In genomic region chrX:16723203-16724173, dm6 we compare ENCODE assay signal across 2 fruit fly cellular contexts.
TF ChIP-seq lines count a peak whose summit lies in the region.

No protein-coding gene starts in this region.

TF ChIP-seq in whole organism, embryonic, 481 proteins besides CTCF, POLR2A, EP300 and RAD21 (continued from another document and continues in another):
- peak; percentile 52 for TF ChIP-seq CG11723 (GFP tag; optimal IDR thresholded peaks at IDR 0.05; lab: Kevin White, UChicago)
- TF ChIP-seq CG3065 (GFP tag; optimal IDR thresholded peaks at IDR 0.05; lab: Kevin White, UChicago), result no peak
- no peak for TF ChIP-seq ac (GFP tag; optimal IDR thresholded peaks at IDR 0.05; lab: Kevin White, UChicago)
- peak; percentile 30 for TF ChIP-seq kah (GFP tag; optimal IDR thresholded peaks at IDR 0.05; lab: Kevin White, UChicago)
- TF ChIP-seq CG13775 (GFP tag; optimal IDR thresholded peaks at IDR 0.05; lab: Kevin White, UChicago), result peak; percentile 67
- TF ChIP-seq CG17328 (GFP tag; IDR thresholded peaks at IDR 0.05; lab: Robert Waterston, UW), result peak; percentile 76
- peak; percentile 75 for TF ChIP-seq Rfx (GFP tag; IDR thresholded peaks at IDR 0.05; lab: Robert Waterston, UW)
- TF ChIP-seq CG13123 (GFP tag; optimal IDR thresholded peaks at IDR 0.05; lab: Kevin White, UChicago), result peak; percentile 17
- TF ChIP-seq CG34422 (GFP tag; IDR thresholded peaks at IDR 0.05; lab: Robert Waterston, UW), result peak; percentile 67; the same call in 2 of the 3 replicates
- TF ChIP-seq Hr78 (GFP tag; optimal IDR thresholded peaks at IDR 0.05; lab: Kevin White, UChicago), result peak in 1 of 2 experiments; percentile 49
- no peak for TF ChIP-seq Lpt (GFP tag; optimal IDR thresholded peaks at IDR 0.05; lab: Kevin White, UChicago)
- peak; percentile 30 for TF ChIP-seq Mes4 (GFP tag; optimal IDR thresholded peaks at IDR 0.05; lab: Kevin White, UChicago)
- TF ChIP-seq sr (GFP tag; IDR thresholded peaks at IDR 0.05; lab: Robert Waterston, UW), result peak; percentile 39; the same call in 1 of the 3 replicates
- peak; percentile 91 for TF ChIP-seq gem (tag; optimal IDR thresholded peaks at IDR 0.05; lab: Kevin White, UChicago)
- peak in 1 of 2 experiments; percentile 81 for TF ChIP-seq bsh (GFP tag; optimal IDR thresholded peaks at IDR 0.05; lab: Kevin White, UChicago)
- no peak for TF ChIP-seq BEAF-32 (GFP tag; optimal IDR thresholded peaks at IDR 0.05; lab: Kevin White, UChicago)
- peak; percentile 69 for TF ChIP-seq CG12219 (GFP tag; optimal IDR thresholded peaks at IDR 0.05; lab: Kevin White, UChicago)
- no peak for TF ChIP-seq CG14860 (GFP tag; IDR thresholded peaks at IDR 0.05; lab: Robert Waterston, UW; ENCODE audit: partially characterized antibody)
- TF ChIP-seq CG2199 (GFP tag; IDR thresholded peaks at IDR 0.05; lab: Robert Waterston, UW), result no peak
- no peak for TF ChIP-seq toy (GFP tag; IDR thresholded peaks at IDR 0.05; lab: Robert Waterston, UW)
- TF ChIP-seq CG2129 (GFP tag; IDR thresholded peaks at IDR 0.05; lab: Robert Waterston, UW; ENCODE audit: partially characterized antibody), result no peak
- TF ChIP-seq Ssrp (tag; optimal IDR thresholded peaks at IDR 0.05; lab: Kevin White, UChicago), result peak; percentile 79
- TF ChIP-seq CG10979 (tag; optimal IDR thresholded peaks at IDR 0.05; lab: Kevin White, UChicago), result peak; percentile 65
- peak; percentile 56 for TF ChIP-seq Hand (GFP tag; optimal IDR thresholded peaks at IDR 0.05; lab: Kevin White, UChicago)
- TF ChIP-seq CG10431 (GFP tag; optimal IDR thresholded peaks at IDR 0.05; lab: Kevin White, UChicago), result peak; percentile 21
- peak; percentile 61 for TF ChIP-seq fd96Cb (tag; optimal IDR thresholded peaks at IDR 0.05; lab: Kevin White, UChicago)
- no peak for TF ChIP-seq CG15696 (tag; optimal IDR thresholded peaks at IDR 0.05; lab: Kevin White, UChicago)
- peak; percentile 69 to 72 for TF ChIP-seq dpn (GFP tag; optimal IDR thresholded peaks at IDR 0.05; lab: Kevin White, UChicago)
- no peak for TF ChIP-seq CG14014 (GFP tag; IDR thresholded peaks at IDR 0.05; lab: Robert Waterston, UW)
- peak; percentile 78 for TF ChIP-seq seq (GFP tag; IDR thresholded peaks at IDR 0.05; lab: Robert Waterston, UW)
- no peak for TF ChIP-seq TFAM (GFP tag; optimal IDR thresholded peaks at IDR 0.05; lab: Kevin White, UChicago)
- TF ChIP-seq Atf6 (GFP tag; IDR thresholded peaks at IDR 0.05; lab: Robert Waterston, UW), result peak; percentile 72; the same call in 1 of the 2 replicates
- peak; percentile 71 for TF ChIP-seq mam (GFP tag; optimal IDR thresholded peaks at IDR 0.05; lab: Kevin White, UChicago)
- TF ChIP-seq CG10959 (GFP tag; IDR thresholded peaks at IDR 0.05; lab: Robert Waterston, UW), result 0 out of 2 replicates have a peak, but pooled peaks have one; percentile 24
- TF ChIP-seq dysf (GFP tag; IDR thresholded peaks at IDR 0.05; lab: Robert Waterston, UW), result peak; percentile 81
- TF ChIP-seq sob (GFP tag; IDR thresholded peaks at IDR 0.05; lab: Robert Waterston, UW), result peak; percentile 56; the same call in 1 of the 2 replicates
- peak; percentile 43 for TF ChIP-seq CG30431 (GFP tag; optimal IDR thresholded peaks at IDR 0.05; lab: Kevin White, UChicago)
- no peak for TF ChIP-seq Sry-δ (GFP tag; optimal IDR thresholded peaks at IDR 0.05; lab: Kevin White, UChicago)
- peak; percentile 13 for TF ChIP-seq trem (tag; optimal IDR thresholded peaks at IDR 0.05; lab: Kevin White, UChicago)
- peak; percentile 89 for TF ChIP-seq grau (tag; optimal IDR thresholded peaks at IDR 0.05; lab: Kevin White, UChicago)
- 0 out of 3 replicates have a peak, but pooled peaks have one; percentile 17 for TF ChIP-seq CG34224 (GFP tag; IDR thresholded peaks at IDR 0.05; lab: Robert Waterston, UW; ENCODE audit: partially characterized antibody)
- peak; percentile 41; the same call in 1 of the 2 replicates for TF ChIP-seq klu (GFP tag; IDR thresholded peaks at IDR 0.05; lab: Robert Waterston, UW)
- peak; percentile 28; the same call in 1 of the 2 replicates for TF ChIP-seq CG4404 (GFP tag; IDR thresholded peaks at IDR 0.05; lab: Robert Waterston, UW)
- TF ChIP-seq onecut (GFP tag; IDR thresholded peaks at IDR 0.05; lab: Robert Waterston, UW), result peak; percentile 70
- TF ChIP-seq CG15269 (tag; optimal IDR thresholded peaks at IDR 0.05; lab: Kevin White, UChicago), result peak; percentile 84
- TF ChIP-seq CG17568 (GFP tag; optimal IDR thresholded peaks at IDR 0.05; lab: Kevin White, UChicago), result peak; percentile 72
- no peak for TF ChIP-seq HLH4C (GFP tag; IDR thresholded peaks at IDR 0.05; lab: Robert Waterston, UW; ENCODE audit: partially characterized antibody)
- TF ChIP-seq rib (GFP tag; IDR thresholded peaks at IDR 0.05; lab: Robert Waterston, UW), result 0 out of 2 replicates have a peak, but pooled peaks have one; percentile 13
- no peak for TF ChIP-seq Sin3A (optimal IDR thresholded peaks at IDR 0.05; lab: Kevin White, UChicago)
- peak; percentile 60 for TF ChIP-seq ttk (GFP tag; IDR thresholded peaks at IDR 0.05; lab: Robert Waterston, UW)
- TF ChIP-seq Ada2b (GFP tag; IDR thresholded peaks at IDR 0.05; lab: Robert Waterston, UW), result peak; percentile 73
- TF ChIP-seq sisA (GFP tag; IDR thresholded peaks at IDR 0.05; lab: Robert Waterston, UW), result peak; percentile 56
- TF ChIP-seq abd-A (tag; optimal IDR thresholded peaks at IDR 0.05; lab: Kevin White, UChicago), result no peak
- peak; percentile 80 for TF ChIP-seq ci (GFP tag; IDR thresholded peaks at IDR 0.05; lab: Robert Waterston, UW)
- peak; percentile 66 for TF ChIP-seq CG17829 (tag; optimal IDR thresholded peaks at IDR 0.05; lab: Kevin White, UChicago)
- no peak for TF ChIP-seq CG10565 (GFP tag; optimal IDR thresholded peaks at IDR 0.05; lab: Kevin White, UChicago)
- TF ChIP-seq CG2120 (GFP tag; optimal IDR thresholded peaks at IDR 0.05; lab: Kevin White, UChicago), result peak; percentile 86
- TF ChIP-seq run (tag; optimal IDR thresholded peaks at IDR 0.05; lab: Kevin White, UChicago), result peak; percentile 80
- TF ChIP-seq nmo (GFP tag; optimal IDR thresholded peaks at IDR 0.05; lab: Kevin White, UChicago), result peak; percentile 91
- peak; percentile 55; the same call in 2 of the 3 replicates for TF ChIP-seq ase (GFP tag; IDR thresholded peaks at IDR 0.05; lab: Robert Waterston, UW)
- 0 out of 2 replicates have a peak, but pooled peaks have one; percentile 10 for TF ChIP-seq CG1024 (GFP tag; IDR thresholded peaks at IDR 0.05; lab: Robert Waterston, UW)
- peak; percentile 42 for TF ChIP-seq CG1602 (GFP tag; optimal IDR thresholded peaks at IDR 0.05; lab: Kevin White, UChicago)
- peak; percentile 53; the same call in 1 of the 2 replicates for TF ChIP-seq E2f2 (GFP tag; IDR thresholded peaks at IDR 0.05; lab: Robert Waterston, UW)

TF ChIP-seq in whole organism, prepupa, 60 proteins besides CTCF, POLR2A, EP300 and RAD21 (continued from another document):
- peak; percentile 66 for TF ChIP-seq CG6276 (GFP tag; optimal IDR thresholded peaks at IDR 0.05; lab: Kevin White, UChicago)
- TF ChIP-seq CG11762 (GFP tag; optimal IDR thresholded peaks at IDR 0.05; lab: Kevin White, UChicago; ENCODE audit: insufficient read depth), result no peak
- peak; percentile 73 for TF ChIP-seq topi (GFP tag; optimal IDR thresholded peaks at IDR 0.05; lab: Kevin White, UChicago)
- peak; percentile 67 for TF ChIP-seq Ets96B (tag; optimal IDR thresholded peaks at IDR 0.05; lab: Kevin White, UChicago)
- TF ChIP-seq CG1621 (tag; optimal IDR thresholded peaks at IDR 0.05; lab: Kevin White, UChicago), result peak; percentile 69
- no peak for TF ChIP-seq dsx (GFP tag; optimal IDR thresholded peaks at IDR 0.05; lab: Kevin White, UChicago; ENCODE audit: poor library complexity, severe bottlenecking)
- TF ChIP-seq CG4318 (GFP tag; optimal IDR thresholded peaks at IDR 0.05; lab: Kevin White, UChicago), result peak; percentile 68
- TF ChIP-seq Hr39 (GFP tag; optimal IDR thresholded peaks at IDR 0.05; lab: Kevin White, UChicago), result peak; percentile 69
TF ChIP-seq in whole organism, prepupa: peak in this region for 52.
